Worm (Caenorhabditis elegans) whole organism, L4 larva: ENCODE data around the gene mboa-6.

Experiments used
- F26F4.8 ChIP-seq: fragments of 200-800 bp; sonication (Bioruptor generic); conservative IDR thresholded peaks from 2 replicates; pipeline ENCODE4 v1.3.6; 2022; ENCODE audit warnings: missing genetic modification characterization, missing compliant biosample characterization
- F37D6.2 ChIP-seq: sonication (generic microtip); optimal IDR thresholded peaks from 2 replicates; lab custom pipeline; 2016; ENCODE audit warnings: mild to moderate bottlenecking, missing genetic modification characterization, missing compliant biosample characterization
- F44E2.7 ChIP-seq: fragments of 200-800 bp; sonication (Bioruptor generic); IDR thresholded peaks from 2 replicates; pipeline ENCODE4 v2.1.2; 2022; ENCODE audit warnings: missing genetic modification characterization, missing compliant biosample characterization
- Y5F2A.4 ChIP-seq: fragments of 200-800 bp; sonication (Bioruptor generic); optimal IDR thresholded peaks from 2 replicates; lab custom pipeline; 2018; ENCODE audit warnings: mild to moderate bottlenecking, missing genetic modification characterization, missing compliant biosample characterization
- aha-1 ChIP-seq: fragments of 150-350 bp; peaks from one replicate; lab custom pipeline; 2014; ENCODE audit warnings: missing biosample characterization, missing genetic modification characterization
- arid-1 ChIP-seq: fragments of 200-800 bp; sonication (Bioruptor generic); conservative IDR thresholded peaks from 2 replicates; pipeline ENCODE4 v1.3.6; 2022; ENCODE audit warnings: missing genetic modification reagents, missing genetic modification characterization, missing compliant biosample characterization
- ceh-20 ChIP-seq: fragments of 200-800 bp; sonication (Bioruptor generic); IDR thresholded peaks from 2 replicates; pipeline ENCODE4 v1.3.6; 2022; ENCODE audit warnings: missing genetic modification reagents, missing genetic modification characterization, missing compliant biosample characterization
- ceh-28 ChIP-seq: fragments of 150-350 bp; optimal IDR thresholded peaks from 2 replicates; lab custom pipeline; 2014; ENCODE audit warnings: missing biosample characterization, missing genetic modification reagents, missing genetic modification characterization
- ces-1 ChIP-seq: fragments of 150-350 bp; sonication (generic microtip); optimal IDR thresholded peaks from 4 replicates; lab custom pipeline; 2014; ENCODE audit warnings: missing biosample characterization, missing genetic modification reagents, missing genetic modification characterization
- ctbp-1 ChIP-seq: fragments of 200-800 bp; sonication (Bioruptor generic); IDR thresholded peaks from 2 replicates; pipeline ENCODE4 v1.3.6; 2022; ENCODE audit warnings: missing genetic modification reagents, missing genetic modification characterization, missing compliant biosample characterization
- dmd-6 ChIP-seq: fragments of 200-800 bp; sonication (Bioruptor generic); IDR thresholded peaks from 2 replicates; pipeline ENCODE4 v1.3.6; 2022; ENCODE audit warnings: missing genetic modification reagents, missing genetic modification characterization, missing compliant biosample characterization
- dmd-9 ChIP-seq: fragments of 200-800 bp; sonication (Bioruptor generic); IDR thresholded peaks from 2 replicates; pipeline ENCODE4 v1.3.6; 2022; ENCODE audit warnings: missing genetic modification reagents, missing genetic modification characterization, missing compliant biosample characterization
- egl-27 ChIP-seq: sonication (generic microtip); optimal IDR thresholded peaks from 3 replicates; lab custom pipeline; 2017; ENCODE audit warnings: missing biosample characterization, missing genetic modification reagents, missing genetic modification characterization
- egl-43 ChIP-seq: fragments of 200-800 bp; sonication (Bioruptor generic); IDR thresholded peaks from 2 replicates; pipeline ENCODE4 v1.3.6; 2022; ENCODE audit warnings: missing genetic modification reagents, missing genetic modification characterization, missing compliant biosample characterization
- fkh-10 ChIP-seq: fragments of 150-350 bp; optimal IDR thresholded peaks from 2 replicates; lab custom pipeline; 2014; ENCODE audit warnings: missing biosample characterization, missing genetic modification reagents, missing genetic modification characterization
- hlh-11 ChIP-seq: fragments of 200-800 bp; sonication (Bioruptor generic); optimal IDR thresholded peaks from 2 replicates; lab custom pipeline; 2018; ENCODE audit warnings: mild to moderate bottlenecking, missing genetic modification characterization, missing compliant biosample characterization
- hlh-30 ChIP-seq: sonication (generic microtip); optimal IDR thresholded peaks from 2 replicates; lab custom pipeline; 2017; ENCODE audit warnings: antibody characterized with exemption, mild to moderate bottlenecking, missing genetic modification characterization, missing compliant biosample characterization; ENCODE audit not compliant: insufficient read depth
- jun-1 ChIP-seq: fragments of 150-350 bp; optimal IDR thresholded peaks from 2 replicates; lab custom pipeline; 2014; ENCODE audit warnings: missing biosample characterization, missing genetic modification reagents, missing genetic modification characterization
- lin-1 ChIP-seq: fragments of 200-800 bp; sonication (Bioruptor generic); IDR thresholded peaks from 2 replicates; pipeline ENCODE4 v1.3.6; 2022; ENCODE audit warnings: missing genetic modification reagents, missing genetic modification characterization, missing compliant biosample characterization
- lin-13 ChIP-seq: fragments of 150-350 bp; optimal IDR thresholded peaks from 2 replicates; lab custom pipeline; 2014; ENCODE audit warnings: missing biosample characterization, missing genetic modification reagents, missing genetic modification characterization
- lin-15B ChIP-seq: fragments of 150-350 bp; sonication (generic microtip); optimal IDR thresholded peaks from 3 replicates; lab custom pipeline; 2014; ENCODE audit warnings: missing biosample characterization, missing genetic modification characterization
- lin-39 ChIP-seq: fragments of 150-350 bp; optimal IDR thresholded peaks from 2 replicates; lab custom pipeline; 2014; ENCODE audit warnings: missing biosample characterization, missing genetic modification reagents, missing genetic modification characterization
- lsy-2 ChIP-seq, 2 experiments: fragments of 150-350 bp in 1 of 2; sonication (generic microtip) in 1 of 2; optimal IDR thresholded peaks; 2 replicates each; lab custom pipeline; 2014 to 2017; ENCODE audit warnings: missing biosample characterization in 2 of 2, missing genetic modification characterization in 2 of 2
- mdl-1 ChIP-seq, 2 experiments: fragments of 150-350 bp in 1 of 2; sonication (generic microtip) in 1 of 2; optimal IDR thresholded peaks; 2 replicates each; lab custom pipeline; 2014 to 2017; ENCODE audit warnings: missing biosample characterization in 2 of 2, missing genetic modification characterization in 2 of 2
- nhr-10 ChIP-seq: fragments of 150-350 bp; optimal IDR thresholded peaks from 2 replicates; lab custom pipeline; 2014; ENCODE audit warnings: missing biosample characterization, missing genetic modification characterization
- nhr-102 ChIP-seq: sonication (generic microtip); optimal IDR thresholded peaks from 2 replicates; lab custom pipeline; 2016; ENCODE audit warnings: mild to moderate bottlenecking, missing genetic modification characterization, moderate library complexity, missing compliant biosample characterization
- nhr-237 ChIP-seq: sonication (generic microtip); optimal IDR thresholded peaks from 2 replicates; lab custom pipeline; 2017; ENCODE audit warnings: missing biosample characterization, missing genetic modification characterization
- nhr-25 ChIP-seq: sonication (generic microtip); optimal IDR thresholded peaks from 2 replicates; lab custom pipeline; 2017; ENCODE audit warnings: missing genetic modification characterization, mild to moderate bottlenecking, missing compliant biosample characterization, antibody characterized with exemption, moderate library complexity, borderline replicate concordance; ENCODE audit not compliant: insufficient read depth
- nhr-28 ChIP-seq: fragments of 150-350 bp; optimal IDR thresholded peaks from 2 replicates; lab custom pipeline; 2014; ENCODE audit warnings: missing biosample characterization, missing genetic modification characterization
- nhr-41 ChIP-seq: fragments of 200-800 bp; sonication (Bioruptor generic); IDR thresholded peaks from 2 replicates; pipeline ENCODE4 v1.3.6; 2022; ENCODE audit warnings: missing genetic modification reagents, missing genetic modification characterization, missing compliant biosample characterization
- nhr-42 ChIP-seq: fragments of 200-800 bp; sonication (Bioruptor generic); IDR thresholded peaks from 2 replicates; pipeline ENCODE4 v1.3.6; 2022; ENCODE audit warnings: missing genetic modification characterization, missing compliant biosample characterization
- nhr-48 ChIP-seq: sonication (generic microtip); optimal IDR thresholded peaks from 2 replicates; lab custom pipeline; 2016; ENCODE audit warnings: mild to moderate bottlenecking, missing genetic modification characterization, missing compliant biosample characterization
- nhr-6 ChIP-seq: fragments of 150-350 bp; optimal IDR thresholded peaks from 2 replicates; lab custom pipeline; 2014; ENCODE audit warnings: missing biosample characterization, missing genetic modification characterization
- nhr-77 ChIP-seq: fragments of 150-350 bp; optimal IDR thresholded peaks from 2 replicates; lab custom pipeline; 2014; ENCODE audit warnings: missing biosample characterization, missing genetic modification characterization
- php-3 ChIP-seq: fragments of 200-800 bp; sonication (Bioruptor generic); IDR thresholded peaks from 2 replicates; pipeline ENCODE4 v1.3.6; 2022; ENCODE audit warnings: missing genetic modification reagents, missing genetic modification characterization, missing compliant biosample characterization
- pqm-1 ChIP-seq: sonication (generic microtip); optimal IDR thresholded peaks from 2 replicates; lab custom pipeline; 2017; ENCODE audit warnings: missing biosample characterization, missing genetic modification characterization
- saeg-2 ChIP-seq: fragments of 200-800 bp; sonication (Bioruptor generic); IDR thresholded peaks from 2 replicates; pipeline ENCODE4 v1.3.6; 2022; ENCODE audit warnings: missing genetic modification reagents, missing genetic modification characterization, missing compliant biosample characterization
- skn-1 ChIP-seq: fragments of 150-350 bp; optimal IDR thresholded peaks from 2 replicates; lab custom pipeline; 2014; ENCODE audit warnings: missing biosample characterization, missing genetic modification characterization
- spr-1 ChIP-seq: sonication (generic microtip); optimal IDR thresholded peaks from 2 replicates; lab custom pipeline; 2016; ENCODE audit warnings: mild to moderate bottlenecking, missing genetic modification characterization, missing compliant biosample characterization
- spr-3 ChIP-seq: fragments of 200-800 bp; sonication (Bioruptor generic); optimal IDR thresholded peaks from 2 replicates; lab custom pipeline; 2018; ENCODE audit warnings: mild to moderate bottlenecking, missing genetic modification characterization, missing compliant biosample characterization
- tra-1 ChIP-seq: fragments of 200-800 bp; sonication (Bioruptor generic); IDR thresholded peaks from 2 replicates; pipeline ENCODE4 v1.3.6; 2022; ENCODE audit warnings: missing genetic modification reagents, missing genetic modification characterization, missing compliant biosample characterization
- unc-130 ChIP-seq: sonication (generic microtip); optimal IDR thresholded peaks from 2 replicates; lab custom pipeline; 2016; ENCODE audit warnings: missing genetic modification reagents, missing genetic modification characterization, missing compliant biosample characterization
- unc-39 ChIP-seq: sonication (generic microtip); optimal IDR thresholded peaks from 2 replicates; lab custom pipeline; 2017; ENCODE audit warnings: missing biosample characterization, missing genetic modification characterization
- unc-62 ChIP-seq, 3 experiments: fragments of 150-350 bp in 1 of 3; sonication (generic microtip); optimal IDR thresholded peaks in 2 of 3; peaks in 1 of 3; 1 replicate in 1 of 3; 2 replicates in 2 of 3; lab custom pipeline; 2014 to 2017; ENCODE audit warnings: missing biosample characterization in 3 of 3, missing genetic modification characterization in 3 of 3, missing genetic modification reagents in 3 of 3, missing genotype in 1 of 3
- zfp-2 ChIP-seq: sonication (generic microtip); optimal IDR thresholded peaks from 2 replicates; lab custom pipeline; 2016; ENCODE audit warnings: mild to moderate bottlenecking, missing genetic modification characterization, missing compliant biosample characterization
- zip-11 ChIP-seq: fragments of 200-800 bp; sonication (Bioruptor generic); IDR thresholded peaks from 2 replicates; pipeline ENCODE4 v1.3.6; 2022; ENCODE audit warnings: missing genetic modification characterization, missing compliant biosample characterization

Gene mboa-6

DNA sequence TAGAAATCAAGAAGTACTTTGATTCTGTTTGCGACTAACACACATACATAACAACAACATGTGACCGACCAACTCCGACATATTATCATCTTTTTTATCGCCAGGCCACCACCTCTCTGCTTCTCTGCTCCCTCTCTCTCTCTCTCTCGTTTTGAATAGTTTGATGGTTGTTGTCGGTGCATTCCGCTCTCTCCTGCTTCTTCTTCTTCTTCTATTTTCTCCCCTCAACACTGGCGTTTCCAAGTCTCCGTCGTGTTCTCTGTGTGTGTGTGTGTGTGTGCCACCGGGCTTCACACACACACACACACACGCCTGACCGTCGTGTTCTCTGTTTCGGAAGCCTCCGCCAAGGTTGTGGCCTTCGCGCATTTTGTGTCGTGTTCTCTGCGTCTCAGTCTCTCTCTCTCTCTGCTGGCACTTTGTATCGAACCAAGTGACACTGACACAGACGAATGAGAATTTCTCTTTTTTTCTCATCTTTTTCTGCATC is 36.7 kb downstream of the mboa-6 start (continued):
- TF ChIP-seq lin-15B (tag; lab: Kevin White, UChicago) (no peak), ces-1 (GFP tag; lab: Kevin White, UChicago) (no peak), nhr-41 (GFP tag; lab: Robert Waterston, UW) (peak; percentile 65; the same call in 1 of the 2 replicates), ctbp-1 (GFP tag; lab: Robert Waterston, UW) (peak; percentile 96)

- TF ChIP-seq lin-39 (tag; lab: Kevin White, UChicago) (no peak), Y5F2A.4 (no peak), nhr-42 (GFP tag; lab: Robert Waterston, UW) (0 out of 2 replicates have a peak, but pooled peaks have one; percentile 49), aha-1 (tag; lab: Kevin White, UChicago) (peak; percentile 99), spr-3 (GFP tag; lab: Kevin White, UChicago) (peak; percentile 31), hlh-30 (tag; lab: Kevin White, UChicago) (peak; percentile 95), php-3 (0 out of 2 replicates have a peak, but pooled peaks have one; percentile 28), nhr-10 (tag; lab: Kevin White, UChicago) (peak; percentile 69), arid-1 (GFP tag; lab: Robert Waterston, UW) (peak; percentile 47; the same call in 1 of the 2 replicates), fkh-10 (GFP tag; lab: Kevin White, UChicago) (peak; percentile 91), spr-1 (tag; lab: Kevin White, UChicago) (peak; percentile 28), jun-1 (peak; percentile 40), unc-39 (tag; lab: Kevin White, UChicago) (no peak), lin-13 (GFP tag; lab: Kevin White, UChicago) (peak; percentile 53), dmd-6 (GFP tag; lab: Robert Waterston, UW) (peak; percentile 98), lsy-2 (tag; optimal IDR thresholded peaks at IDR 0.05; lab: Kevin White, UChicago) (peak; percentile 64 to 83), ceh-20 (GFP tag; lab: Robert Waterston, UW) (peak; percentile 98), nhr-25 (tag; lab: Kevin White, UChicago) (peak; percentile 88), tra-1 (GFP tag; lab: Robert Waterston, UW) (peak; percentile 88), F26F4.8 (GFP tag; lab: Robert Waterston, UW) (no peak), nhr-48 (tag; lab: Kevin White, UChicago) (peak; percentile 94), egl-27 (no peak), nhr-102 (tag; lab: Kevin White, UChicago) (peak; percentile 48), nhr-77 (no peak), zip-11 (GFP tag; lab: Robert Waterston, UW) (no peak), mdl-1 (tag; optimal IDR thresholded peaks at IDR 0.05; lab: Kevin White, UChicago) (peak; percentile 91 to 92), F44E2.7 (GFP tag; lab: Robert Waterston, UW) (no peak), ceh-28 (tag; lab: Kevin White, UChicago) (peak; percentile 6), saeg-2 (GFP tag; lab: Robert Waterston, UW) (peak; percentile 89), nhr-41 (GFP tag; lab: Robert Waterston, UW) (no peak), hlh-11 (tag; lab: Kevin White, UChicago) (peak; percentile 99), unc-62 (GFP tag; optimal IDR thresholded peaks at IDR 0.05 in 1 of 2; lab: Kevin White, UChicago) (peak in 1 of 2 experiments; percentile 100), unc-62 (tag; optimal IDR thresholded peaks at IDR 0.05; lab: Kevin White, UChicago) (no peak), lin-15B (tag; lab: Kevin White, UChicago) (no peak), nhr-28 (tag; lab: Kevin White, UChicago) (peak; percentile 81), zfp-2 (tag; lab: Kevin White, UChicago) (peak; percentile 4), unc-130 (GFP tag; lab: Kevin White, UChicago) (no peak), pqm-1 (tag; lab: Kevin White, UChicago) (no peak), F37D6.2 (tag; lab: Kevin White, UChicago) (peak; percentile 85), egl-43 (GFP tag; lab: Robert Waterston, UW) (peak; percentile 80), lin-1 (GFP tag; lab: Robert Waterston, UW) (peak; percentile 56; the same call in 1 of the 2 replicates), skn-1 (tag; lab: Kevin White, UChicago) (no peak), dmd-9 (GFP tag; lab: Robert Waterston, UW) (no peak), nhr-237 (peak; percentile 42), nhr-6 (tag; lab: Kevin White, UChicago) (no peak)
These were observed 38.1 kb downstream of the mboa-6 start for ce11 chrIII:1923419-1924318.
